Fruit fly (Drosophila melanogaster) whole organism, pupa: ENCODE data around the gene Snap24.

Experiments used
- CG12605 ChIP-seq: fragments of 200-800 bp; sonication (Bioruptor generic); IDR thresholded peaks from 2 replicates; pipeline ENCODE4 v1.3.6; 2022; ENCODE audit warnings: missing biosample characterization, missing genetic modification characterization
- CG13204 ChIP-seq: fragments of 200-800 bp; sonication (Bioruptor generic); optimal IDR thresholded peaks from 2 replicates; lab custom pipeline; 2018; ENCODE audit warnings: missing biosample characterization, mild to moderate bottlenecking, missing genetic modification characterization, moderate library complexity
- CG17806 ChIP-seq: fragments of 200-800 bp; sonication (Bioruptor generic); optimal IDR thresholded peaks from 2 replicates; lab custom pipeline; 2018; ENCODE audit warnings: missing biosample characterization, mild to moderate bottlenecking, missing genetic modification characterization, moderate library complexity
- CG34367 ChIP-seq: fragments of 200-800 bp; sonication (Bioruptor generic); optimal IDR thresholded peaks from 2 replicates; lab custom pipeline; 2018; ENCODE audit warnings: missing biosample characterization, mild to moderate bottlenecking, missing genetic modification characterization
- CG8301 ChIP-seq: fragments of 200-800 bp; sonication (Bioruptor generic); optimal IDR thresholded peaks from 2 replicates; lab custom pipeline; 2018; ENCODE audit warnings: missing biosample characterization, mild to moderate bottlenecking, missing genetic modification characterization
- D1 ChIP-seq: fragments of 200-800 bp; sonication (Bioruptor generic); optimal IDR thresholded peaks from 2 replicates; lab custom pipeline; 2018; ENCODE audit warnings: missing biosample characterization, mild to moderate bottlenecking, missing genetic modification characterization, moderate library complexity
- EcR ChIP-seq: fragments of 200-800 bp; sonication (Bioruptor generic); optimal IDR thresholded peaks from 3 replicates; lab custom pipeline; 2019; ENCODE audit warnings: missing biosample characterization, missing genetic modification characterization, mild to moderate bottlenecking, moderate library complexity, missing genetic modification reagents
- Pif1B ChIP-seq: fragments of 200-800 bp; sonication (Bioruptor generic); optimal IDR thresholded peaks from 3 replicates; lab custom pipeline; 2016; ENCODE audit warnings: missing biosample characterization, missing genetic modification characterization
- Snoo ChIP-seq: fragments of 200-800 bp; sonication (Bioruptor generic); optimal IDR thresholded peaks from 3 replicates; lab custom pipeline; 2017; ENCODE audit warnings: missing biosample characterization, mild to moderate bottlenecking, missing genetic modification characterization, inconsistent platforms
- fd96Ca ChIP-seq: fragments of 200-800 bp; sonication (Bioruptor generic); IDR thresholded peaks from 3 replicates; pipeline ENCODE4 v1.3.6; 2022; ENCODE audit warnings: missing biosample characterization, missing genetic modification characterization
- rn ChIP-seq: fragments of 200-800 bp; sonication (Bioruptor generic); IDR thresholded peaks from 2 replicates; pipeline ENCODE4 v1.3.6; 2022; ENCODE audit warnings: missing biosample characterization, missing genetic modification characterization

dm6 chr3R:9754487-9754886 is 8.5 kb downstream of the Snap24 start, which contains the start of gene Tti1:
- no peak for TF ChIP-seq rn
- TF ChIP-seq Snoo (tag; lab: Kevin White, UChicago) = no peak
- no peak for TF ChIP-seq fd96Ca (GFP tag; lab: Robert Waterston, UW)
- no peak for TF ChIP-seq EcR (GFP tag; lab: Kevin White, UChicago)
- TF ChIP-seq Pif1B (GFP tag; lab: Kevin White, UChicago) = no peak
- TF ChIP-seq CG13204 (GFP tag; lab: Kevin White, UChicago) = no peak
- no peak for TF ChIP-seq D1 (tag; lab: Kevin White, UChicago)
- TF ChIP-seq CG12605 (GFP tag; lab: Robert Waterston, UW) = no peak
- no peak for TF ChIP-seq CG17806 (tag; lab: Kevin White, UChicago)
- TF ChIP-seq CG8301 (tag; lab: Kevin White, UChicago) = no peak
- TF ChIP-seq CG34367 (tag; lab: Kevin White, UChicago) = no peak
